Worm (Caenorhabditis elegans) whole organism, mixed stage, embryonic: ENCODE data around the gene F47B10.8.

Experiments used
- M03D4.4 ChIP-seq: sonication (generic microtip); optimal IDR thresholded peaks from 2 replicates; lab custom pipeline; 2017; ENCODE audit warnings: mild to moderate bottlenecking, missing genetic modification characterization, missing compliant biosample characterization
- blmp-1 ChIP-seq: fragments of 150-350 bp; optimal IDR thresholded peaks from 2 replicates; lab custom pipeline; 2014; ENCODE audit warnings: missing biosample characterization, missing genetic modification characterization
- ceh-39 ChIP-seq: fragments of 150-350 bp; optimal IDR thresholded peaks from 2 replicates; lab custom pipeline; 2014; ENCODE audit warnings: missing biosample characterization, missing genetic modification characterization
- ceh-43 ChIP-seq: fragments of 200-800 bp; sonication (Bioruptor generic); optimal IDR thresholded peaks from 2 replicates; lab custom pipeline; 2018; ENCODE audit warnings: mild to moderate bottlenecking, missing genetic modification characterization, moderate library complexity, missing compliant biosample characterization
- ceh-83 ChIP-seq: fragments of 200-800 bp; sonication (Bioruptor generic); optimal IDR thresholded peaks from 2 replicates; lab custom pipeline; 2018; ENCODE audit warnings: mild to moderate bottlenecking, missing genetic modification characterization, missing compliant biosample characterization
- ces-1 ChIP-seq: fragments of 150-350 bp; optimal IDR thresholded peaks from 2 replicates; lab custom pipeline; 2014; ENCODE audit warnings: missing biosample characterization, missing genetic modification reagents, missing genetic modification characterization
- cnd-1 ChIP-seq: fragments of 200-800 bp; sonication (Bioruptor generic); optimal IDR thresholded peaks from 2 replicates; lab custom pipeline; 2018; ENCODE audit warnings: mild to moderate bottlenecking, missing genetic modification characterization, missing compliant biosample characterization
- elt-1 ChIP-seq: sonication (generic microtip); optimal IDR thresholded peaks from 2 replicates; lab custom pipeline; 2017; ENCODE audit warnings: missing genetic modification characterization, mild to moderate bottlenecking, missing compliant biosample characterization, antibody characterized with exemption, moderate library complexity, borderline replicate concordance; ENCODE audit not compliant: insufficient read depth
- elt-3 ChIP-seq: fragments of 150-350 bp; optimal IDR thresholded peaks from 2 replicates; lab custom pipeline; 2014; ENCODE audit warnings: missing biosample characterization, missing genetic modification characterization
- flh-1 ChIP-seq: fragments of 200-800 bp; sonication (Bioruptor generic); optimal IDR thresholded peaks from 2 replicates; lab custom pipeline; 2018; ENCODE audit warnings: mild to moderate bottlenecking, missing genetic modification characterization, moderate library complexity, missing compliant biosample characterization
- ham-2 ChIP-seq: fragments of 200-800 bp; sonication (Bioruptor generic); optimal IDR thresholded peaks from 2 replicates; lab custom pipeline; 2018; ENCODE audit warnings: mild to moderate bottlenecking, missing genetic modification characterization, missing compliant biosample characterization
- hlh-1 ChIP-seq: fragments of 150-350 bp; optimal IDR thresholded peaks from 2 replicates; lab custom pipeline; 2014; ENCODE audit warnings: missing biosample characterization, missing genetic modification reagents, missing genetic modification characterization
- lin-13 ChIP-seq: fragments of 150-350 bp; optimal IDR thresholded peaks from 2 replicates; lab custom pipeline; 2014; ENCODE audit warnings: missing biosample characterization, missing genetic modification characterization
- lsy-2 ChIP-seq: fragments of 150-350 bp; optimal IDR thresholded peaks from 2 replicates; lab custom pipeline; 2014; ENCODE audit warnings: missing biosample characterization, missing genetic modification characterization
- mab-5 ChIP-seq: fragments of 150-350 bp; optimal IDR thresholded peaks from 2 replicates; lab custom pipeline; 2014; ENCODE audit warnings: missing biosample characterization, missing genetic modification characterization
- mep-1 ChIP-seq: fragments of 150-350 bp; optimal IDR thresholded peaks from 2 replicates; lab custom pipeline; 2017; ENCODE audit warnings: missing biosample characterization, missing genetic modification reagents, missing genetic modification characterization, inconsistent platforms
- mls-2 ChIP-seq: sonication (generic microtip); optimal IDR thresholded peaks from 2 replicates; lab custom pipeline; 2016; ENCODE audit warnings: mild to moderate bottlenecking, missing genetic modification characterization, moderate library complexity, missing compliant biosample characterization
- nhr-2 ChIP-seq: fragments of 150-350 bp; optimal IDR thresholded peaks from 2 replicates; lab custom pipeline; 2014; ENCODE audit warnings: missing biosample characterization, missing genetic modification characterization
- nhr-237 ChIP-seq: fragments of 150-350 bp; optimal IDR thresholded peaks from 2 replicates; lab custom pipeline; 2014; ENCODE audit warnings: missing biosample characterization, missing genetic modification characterization
- nhr-28 ChIP-seq: fragments of 150-350 bp; optimal IDR thresholded peaks from 2 replicates; lab custom pipeline; 2014; ENCODE audit warnings: missing biosample characterization, missing genetic modification characterization
- nhr-76 ChIP-seq: sonication (generic microtip); optimal IDR thresholded peaks from 2 replicates; lab custom pipeline; 2017; ENCODE audit warnings: missing biosample characterization, missing genetic modification characterization
- pha-4 ChIP-seq: fragments of 150-350 bp; optimal IDR thresholded peaks from 2 replicates; lab custom pipeline; 2018; ENCODE audit warnings: missing biosample characterization, missing genetic modification reagents, missing genetic modification characterization
- sem-2 ChIP-seq: fragments of 200-800 bp; sonication (Bioruptor generic); optimal IDR thresholded peaks from 2 replicates; lab custom pipeline; 2018; ENCODE audit warnings: mild to moderate bottlenecking, missing genetic modification characterization, missing compliant biosample characterization
- snpc-4 ChIP-seq: fragments of 150-350 bp; optimal IDR thresholded peaks from 2 replicates; lab custom pipeline; 2014; ENCODE audit warnings: missing biosample characterization, missing genetic modification characterization
- sptf-1 ChIP-seq: sonication (generic microtip); optimal IDR thresholded peaks from 2 replicates; lab custom pipeline; 2017; ENCODE audit warnings: mild to moderate bottlenecking, missing genetic modification characterization, moderate library complexity, missing compliant biosample characterization
- tbx-8 ChIP-seq: fragments of 200-800 bp; sonication (Bioruptor generic); optimal IDR thresholded peaks from 2 replicates; lab custom pipeline; 2018; ENCODE audit warnings: mild to moderate bottlenecking, missing genetic modification characterization, moderate library complexity, missing compliant biosample characterization
- unc-120 ChIP-seq: sonication (generic microtip); optimal IDR thresholded peaks from 2 replicates; lab custom pipeline; 2017; ENCODE audit warnings: missing genetic modification characterization, missing compliant biosample characterization; ENCODE audit not compliant: poor library complexity, severe bottlenecking
- unc-39 ChIP-seq: fragments of 150-350 bp; optimal IDR thresholded peaks from 2 replicates; lab custom pipeline; 2014; ENCODE audit warnings: missing biosample characterization, missing genetic modification characterization
- zip-8 ChIP-seq: fragments of 150-350 bp; optimal IDR thresholded peaks from 2 replicates; lab custom pipeline; 2014; ENCODE audit warnings: missing biosample characterization, missing genetic modification characterization
- ztf-11 ChIP-seq: fragments of 150-350 bp; optimal IDR thresholded peaks from 2 replicates; lab custom pipeline; 2014; ENCODE audit warnings: missing biosample characterization, missing genetic modification characterization

The F47B10.8 gene

ce11 chrX:10881984-10882383 lies 28.6 kb downstream of the F47B10.8 start, which contains the start of gene T21E8.6:
T21E8.6 (plus strand) TSS chrX:10882284.
- TF ChIP-seq unc-39 (tag; lab: Kevin White, UChicago) = no peak
- TF ChIP-seq ztf-11 (tag; lab: Kevin White, UChicago) = no peak
- no peak for TF ChIP-seq mab-5 (tag; lab: Kevin White, UChicago)
- TF ChIP-seq sptf-1 (tag; lab: Kevin White, UChicago) = no peak
- TF ChIP-seq tbx-8 (GFP tag; lab: Kevin White, UChicago) = no peak
- no peak for TF ChIP-seq sem-2
- no peak for TF ChIP-seq M03D4.4 (tag; lab: Kevin White, UChicago)
- TF ChIP-seq nhr-2 (tag; lab: Kevin White, UChicago) = no peak
- TF ChIP-seq ceh-39 (tag; lab: Kevin White, UChicago) = no peak
- no peak for TF ChIP-seq snpc-4 (tag; lab: Kevin White, UChicago)
- no peak for TF ChIP-seq ces-1 (GFP tag; lab: Kevin White, UChicago)
- no peak for TF ChIP-seq zip-8
- no peak for TF ChIP-seq elt-3 (tag; lab: Kevin White, UChicago)
- no peak for TF ChIP-seq nhr-76
- no peak for TF ChIP-seq mls-2 (tag; lab: Kevin White, UChicago)
- TF ChIP-seq ceh-83 = no peak
- TF ChIP-seq hlh-1 (tag; lab: Kevin White, UChicago) = no peak
- no peak for TF ChIP-seq cnd-1 (tag; lab: Kevin White, UChicago)
- no peak for TF ChIP-seq mep-1 (tag; lab: Kevin White, UChicago)

ce11 chrX:10880509-10880908 lies 30.1 kb downstream of the F47B10.8 start, which contains the start of gene T21E8.4:
T21E8.4 (plus strand) TSS chrX:10880809.
- TF ChIP-seq tbx-8 (GFP tag; lab: Kevin White, UChicago) = no peak
- no peak for TF ChIP-seq nhr-28
- TF ChIP-seq sem-2 = no peak
- TF ChIP-seq lsy-2 (tag; lab: Kevin White, UChicago) = no peak
- no peak for TF ChIP-seq unc-120 (tag; lab: Kevin White, UChicago)
- TF ChIP-seq elt-1 (tag; lab: Kevin White, UChicago) = no peak
- TF ChIP-seq pha-4 (tag; lab: Kevin White, UChicago) = no peak
- no peak for TF ChIP-seq mls-2 (tag; lab: Kevin White, UChicago)
- TF ChIP-seq nhr-2 (tag; lab: Kevin White, UChicago) = no peak
- no peak for TF ChIP-seq ceh-43 (GFP tag; lab: Kevin White, UChicago)
- TF ChIP-seq ztf-11 (tag; lab: Kevin White, UChicago) = no peak
- TF ChIP-seq elt-3 (tag; lab: Kevin White, UChicago) = no peak
- no peak for TF ChIP-seq mep-1 (tag; lab: Kevin White, UChicago)
- no peak for TF ChIP-seq ham-2
- TF ChIP-seq zip-8 = no peak
- no peak for TF ChIP-seq blmp-1 (tag; lab: Kevin White, UChicago)
- no peak for TF ChIP-seq nhr-237 (tag; lab: Kevin White, UChicago)
- TF ChIP-seq, all 35 proteins: peak for 0

ce11 chrX:10877138-10877743 lies 33.4 kb downstream of the F47B10.8 start, which contains the start of gene pgp-6:
pgp-6 (minus strand) TSS chrX:10877425.
- TF ChIP-seq nhr-2 (tag; lab: Kevin White, UChicago) (no peak), zip-8 (peak; percentile 94), elt-3 (tag; lab: Kevin White, UChicago) (no peak), flh-1 (no peak), blmp-1 (tag; lab: Kevin White, UChicago) (no peak), mab-5 (tag; lab: Kevin White, UChicago) (no peak), lin-13 (tag; lab: Kevin White, UChicago) (no peak)

- TF ChIP-seq snpc-4 (tag; lab: Kevin White, UChicago) = no peak
Measured at ce11 chrX:10870137-10870536, 40.5 kb downstream of the F47B10.8 start, which contains the start of gene pgp-7. pgp-7 (minus strand) TSS chrX:10870237.

- TF ChIP-seq sem-2 = no peak
- TF ChIP-seq nhr-2 (tag; lab: Kevin White, UChicago) = no peak
- no peak for TF ChIP-seq pha-4 (tag; lab: Kevin White, UChicago)
- no peak for TF ChIP-seq tbx-8 (GFP tag; lab: Kevin White, UChicago)
- no peak for TF ChIP-seq snpc-4 (tag; lab: Kevin White, UChicago)
- no peak for TF ChIP-seq ceh-39 (tag; lab: Kevin White, UChicago)
- TF ChIP-seq ztf-11 (tag; lab: Kevin White, UChicago) = no peak
- no peak for TF ChIP-seq ces-1 (GFP tag; lab: Kevin White, UChicago)
- no peak for TF ChIP-seq ceh-83
- no peak for TF ChIP-seq unc-120 (tag; lab: Kevin White, UChicago)
- TF ChIP-seq, all 35 proteins: peak for 0
Measured at ce11 chrX:10864322-10864721, 46.3 kb downstream of the F47B10.8 start, which contains the start of gene pgp-8. pgp-8 (minus strand) TSS chrX:10864422.
